Fruit fly (Drosophila melanogaster): ENCODE results near the gene Yp2.

The Yp2 gene

DNA sequence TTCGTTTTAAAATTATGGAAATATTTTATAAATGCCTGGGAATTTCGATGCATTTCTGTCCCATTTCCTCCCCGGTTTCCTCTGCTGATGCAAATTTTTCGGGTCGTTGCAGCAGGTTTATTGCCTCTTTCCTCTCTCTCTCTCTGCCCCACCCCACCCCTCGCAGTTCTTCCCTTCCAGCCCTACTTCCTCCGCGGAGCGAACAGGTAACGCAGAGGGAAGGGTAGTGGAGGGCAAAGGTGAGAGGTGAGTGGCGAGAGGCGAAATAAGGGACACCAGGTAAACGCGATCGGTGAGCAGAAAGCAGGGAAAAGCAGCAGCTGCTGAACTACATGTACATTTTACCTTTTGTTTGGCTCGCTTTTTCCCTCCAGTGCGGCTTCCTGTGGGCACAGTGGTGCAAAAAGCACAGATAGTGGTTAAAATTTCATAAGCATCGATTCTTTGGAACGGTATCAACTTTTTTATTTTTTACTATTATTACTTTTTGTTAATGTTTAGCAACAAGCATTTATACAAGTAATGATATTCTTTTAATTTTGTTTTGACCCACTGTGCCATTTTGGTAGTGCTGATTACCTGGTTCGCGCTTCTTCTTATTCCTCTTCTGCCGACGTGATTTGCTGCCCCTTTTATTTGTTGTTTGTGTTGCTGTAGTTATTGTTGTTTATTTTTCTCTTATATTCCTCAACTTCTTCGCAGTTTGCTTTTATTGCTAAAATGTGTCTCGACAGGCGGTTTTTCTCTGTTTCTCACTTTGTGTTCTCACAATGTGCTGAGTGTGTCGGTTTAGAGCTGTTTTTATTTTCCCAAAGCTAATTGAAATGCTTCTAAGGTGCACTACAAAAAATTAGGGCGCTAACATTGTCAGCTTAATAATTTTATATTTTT lies 35.8 kb upstream of the Yp2 start (continued):
- TF ChIP-seq CG5953 (GFP tag; IDR thresholded peaks at IDR 0.05) (no peak), CG6813 (GFP tag; optimal IDR thresholded peaks at IDR 0.05) (peak; percentile 57), sc (optimal IDR thresholded peaks at IDR 0.05) (no peak), sc (GFP tag; optimal IDR thresholded peaks at IDR 0.05) (peak; percentile 42), CG2889 (GFP tag; IDR thresholded peaks at IDR 0.05) (peak; percentile 29; the same call in 1 of the 3 replicates), CG12769 (tag; optimal IDR thresholded peaks at IDR 0.05) (no peak), hb (GFP tag; IDR thresholded peaks at IDR 0.05; ENCODE audit: partially characterized antibody) (no peak), CG10274 (GFP tag; optimal IDR thresholded peaks at IDR 0.05) (peak; percentile 10), jing (GFP tag; optimal IDR thresholded peaks at IDR 0.05) (no peak), mirr (GFP tag; optimal IDR thresholded peaks at IDR 0.05) (no peak), MBD-R2 (GFP tag; IDR thresholded peaks at IDR 0.05) (no peak; the same call in 1 of the 2 replicates), Spps (tag; optimal IDR thresholded peaks at IDR 0.05) (peak; percentile 43), CG7271 (tag; optimal IDR thresholded peaks at IDR 0.05) (peak; percentile 70), gcm (GFP tag; optimal IDR thresholded peaks at IDR 0.05) (peak; percentile 55), CG9876 (GFP tag; optimal IDR thresholded peaks at IDR 0.05) (no peak), fd96Cb (tag; optimal IDR thresholded peaks at IDR 0.05) (peak; percentile 62), Nf-YA (GFP tag; IDR thresholded peaks at IDR 0.05) (peak; percentile 35; the same call in 1 of the 2 replicates), Lhr (GFP tag; optimal IDR thresholded peaks at IDR 0.05) (peak; percentile 30), twi (tag; optimal IDR thresholded peaks at IDR 0.05) (no peak), Adf1 (GFP tag; IDR thresholded peaks at IDR 0.05) (no peak), ash1 (GFP tag; optimal IDR thresholded peaks at IDR 0.05) (no peak), usp (GFP tag; optimal IDR thresholded peaks at IDR 0.05) (no peak), Hand (GFP tag; optimal IDR thresholded peaks at IDR 0.05) (no peak), dati (GFP tag; IDR thresholded peaks at IDR 0.05) (0 out of 2 replicates have a peak, but pooled peaks have one; percentile 11), CG3407 (GFP tag; optimal IDR thresholded peaks at IDR 0.05) (peak; percentile 43), Dll (GFP tag; IDR thresholded peaks at IDR 0.05; ENCODE audit: partially characterized antibody) (no peak), Kr (GFP tag; optimal IDR thresholded peaks at IDR 0.05) (no peak), HLH3B (GFP tag; IDR thresholded peaks at IDR 0.05) (peak; percentile 50), CG7556 (GFP tag; optimal IDR thresholded peaks at IDR 0.05) (peak; percentile 65)

DNA sequence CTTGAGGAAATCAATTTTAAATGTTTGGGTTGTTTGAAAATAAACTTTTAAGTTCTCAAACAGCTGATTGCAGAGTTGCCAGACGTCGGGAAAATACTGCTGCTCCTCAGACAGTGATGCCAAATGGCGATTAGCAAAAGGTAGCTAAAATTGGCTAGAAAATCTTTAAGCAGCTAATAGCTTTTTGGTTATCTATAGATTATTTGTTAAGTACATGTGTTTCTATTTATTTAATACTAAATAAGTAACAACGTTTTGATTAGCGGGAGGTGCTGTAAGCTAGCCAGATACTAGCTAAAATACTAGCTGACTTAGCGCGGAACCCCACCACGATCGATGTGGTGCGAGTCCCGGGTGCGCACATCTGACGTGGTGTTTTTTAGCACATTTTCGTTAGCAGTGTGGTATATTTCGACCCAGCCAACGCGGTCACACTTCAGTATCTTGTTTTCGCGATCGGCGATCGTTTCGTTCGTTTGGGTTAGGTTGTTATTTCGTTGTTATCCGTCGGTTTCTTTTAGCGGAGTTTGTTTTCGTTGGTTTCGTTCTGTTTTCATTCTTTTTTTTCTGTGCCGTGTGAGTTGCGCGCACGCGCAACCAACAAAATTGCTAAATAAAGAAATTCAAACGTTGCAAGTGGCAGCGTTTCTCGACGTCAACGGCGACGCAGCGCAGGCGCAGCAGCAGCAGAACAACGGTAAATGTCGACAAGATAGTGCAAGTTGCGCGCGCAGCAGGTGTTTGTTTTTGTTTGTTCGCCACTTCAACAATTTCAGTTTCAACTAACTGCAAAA lies 33.9 kb upstream of the Yp2 start, which contains the start of the genes Naxe and RhoU:
Gene Naxe, minus strand, starts transcription at position 77 of the 794 bp plus-strand sequence.
Gene RhoU, plus strand, starts transcription at position 433 of the 794 bp plus-strand sequence.
- TF ChIP-seq CG4617 (GFP tag; optimal IDR thresholded peaks at IDR 0.05; ENCODE audit: borderline replicate concordance) (peak; percentile 21), CG6254 (GFP tag; optimal IDR thresholded peaks at IDR 0.05) (peak; percentile 12), lov (optimal IDR thresholded peaks at IDR 0.05) (no peak), lov (GFP tag; IDR thresholded peaks at IDR 0.05) (no peak), CG13287 (GFP tag; IDR thresholded peaks at IDR 0.05; ENCODE audit: partially characterized antibody) (peak; percentile 34; the same call in 1 of the 2 replicates), CG8359 (GFP tag; optimal IDR thresholded peaks at IDR 0.05; ENCODE audit: borderline replicate concordance) (no peak), az2 (GFP tag; optimal IDR thresholded peaks at IDR 0.05) (peak; percentile 25), ranshi (GFP tag; IDR thresholded peaks at IDR 0.05) (no peak), exex (tag; optimal IDR thresholded peaks at IDR 0.05) (no peak), chm (GFP tag; IDR thresholded peaks at IDR 0.05) (peak; percentile 76), CG32532 (GFP tag; IDR thresholded peaks at IDR 0.05) (peak; percentile 69), CG15514 (GFP tag; optimal IDR thresholded peaks at IDR 0.05) (peak; percentile 42), Hsf (GFP tag; optimal IDR thresholded peaks at IDR 0.05) (peak; percentile 22), CG17385 (GFP tag; optimal IDR thresholded peaks at IDR 0.05) (peak; percentile 18), E2f1 (GFP tag; IDR thresholded peaks at IDR 0.05) (peak; percentile 50), tgo (GFP tag; IDR thresholded peaks at IDR 0.05) (peak; percentile 58; the same call in 2 of the 3 replicates), Gsc (GFP tag; IDR thresholded peaks at IDR 0.05) (no peak), CG14050 (GFP tag; IDR thresholded peaks at IDR 0.05) (no peak), CG8944 (GFP tag; optimal IDR thresholded peaks at IDR 0.05) (no peak)
